Worm (Caenorhabditis elegans) whole organism, L3 larva: Measurements from ENCODE around the gene pezo-1.

Experiments
- aly-2 ChIP-seq: fragments of 150-350 bp; optimal IDR thresholded peaks from 2 replicates; lab custom pipeline; 2014; ENCODE audit warnings: missing biosample characterization, missing genetic modification characterization
- egl-27 ChIP-seq: sonication (generic microtip); optimal IDR thresholded peaks from 4 replicates; lab custom pipeline; 2017; ENCODE audit warnings: missing biosample characterization, missing genetic modification reagents, missing genetic modification characterization
- elt-1 ChIP-seq: fragments of 150-350 bp; optimal IDR thresholded peaks from 2 replicates; lab custom pipeline; 2014; ENCODE audit warnings: missing biosample characterization, missing genetic modification characterization
- mml-1 ChIP-seq: fragments of 150-350 bp; sonication (generic microtip); optimal IDR thresholded peaks from 3 replicates; lab custom pipeline; 2014; ENCODE audit warnings: missing biosample characterization, missing genetic modification characterization
- nhr-12 ChIP-seq: fragments of 150-350 bp; optimal IDR thresholded peaks from 2 replicates; lab custom pipeline; 2014; ENCODE audit warnings: missing biosample characterization, missing genetic modification characterization
- nhr-237 ChIP-seq: fragments of 150-350 bp; optimal IDR thresholded peaks from 2 replicates; lab custom pipeline; 2014; ENCODE audit warnings: missing biosample characterization, missing genetic modification characterization
- nhr-77 ChIP-seq: fragments of 150-350 bp; optimal IDR thresholded peaks from 2 replicates; lab custom pipeline; 2014; ENCODE audit warnings: missing biosample characterization, missing genetic modification characterization
- pha-4 ChIP-seq: fragments of 150-350 bp; optimal IDR thresholded peaks from 2 replicates; lab custom pipeline; 2014; ENCODE audit warnings: missing biosample characterization, missing genetic modification reagents, missing genetic modification characterization
- unc-39 ChIP-seq: sonication (generic microtip); optimal IDR thresholded peaks from 4 replicates; lab custom pipeline; 2017; ENCODE audit warnings: missing biosample characterization, missing genetic modification characterization

DNA sequence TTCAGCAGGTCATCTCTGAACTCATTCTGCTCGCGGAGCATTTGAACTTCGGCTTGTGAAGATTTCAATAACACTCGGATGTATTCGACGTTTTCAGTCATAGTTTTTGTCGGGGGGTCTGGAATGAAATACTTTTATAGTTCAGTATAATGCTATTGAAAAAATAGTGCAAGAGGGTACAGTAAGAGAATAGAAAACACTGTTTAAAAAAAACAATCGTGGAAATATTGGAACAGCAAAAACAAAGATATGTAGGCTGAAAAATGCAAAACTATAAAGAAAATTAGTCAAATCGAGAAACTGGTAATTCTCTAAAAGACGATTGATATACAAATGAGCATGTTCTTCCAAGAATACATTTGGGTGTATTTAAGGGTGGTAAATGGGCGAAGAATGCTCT, 41.7 kb upstream of the pezo-1 start, which contains the start of gene F56D5.5:
- TF ChIP-seq unc-39 (tag; lab: Kevin White, UChicago) (no peak), nhr-77 (tag; lab: Kevin White, UChicago) (no peak), mml-1 (tag; lab: Kevin White, UChicago) (no peak), pha-4 (no peak), egl-27 (tag; lab: Kevin White, UChicago) (no peak), nhr-12 (tag; lab: Kevin White, UChicago) (no peak), elt-1 (tag; lab: Kevin White, UChicago) (no peak), nhr-237 (tag; lab: Kevin White, UChicago) (no peak), aly-2 (tag; lab: Kevin White, UChicago) (no peak)
